Worm (Caenorhabditis elegans) whole organism, L3 larva: Measurements from ENCODE around the gene F18E3.10.

Source experiments
- ZK546.5 ChIP-seq: sonication (generic microtip); optimal IDR thresholded peaks from 2 replicates; lab custom pipeline; 2017; ENCODE audit warnings: missing biosample characterization, missing genetic modification characterization
- ama-1 ChIP-seq: fragments of 150-350 bp; optimal IDR thresholded peaks from 2 replicates; lab custom pipeline; 2018
- ceh-16 ChIP-seq: sonication (generic microtip); optimal IDR thresholded peaks from 2 replicates; lab custom pipeline; 2017; ENCODE audit warnings: missing biosample characterization, missing genetic modification characterization
- ceh-82 ChIP-seq: fragments of 150-350 bp; optimal IDR thresholded peaks from 2 replicates; lab custom pipeline; 2014; ENCODE audit warnings: missing biosample characterization, missing genetic modification characterization
- ceh-9 ChIP-seq: sonication (generic microtip); optimal IDR thresholded peaks from 2 replicates; lab custom pipeline; 2018; ENCODE audit warnings: missing biosample characterization, missing genetic modification characterization
- daf-12 ChIP-seq: fragments of 150-350 bp; optimal IDR thresholded peaks from 2 replicates; lab custom pipeline; 2014; ENCODE audit warnings: missing biosample characterization, missing genetic modification reagents, missing genetic modification characterization
- egl-27 ChIP-seq: sonication (generic microtip); optimal IDR thresholded peaks from 4 replicates; lab custom pipeline; 2017; ENCODE audit warnings: missing biosample characterization, missing genetic modification reagents, missing genetic modification characterization
- elt-1 ChIP-seq: fragments of 150-350 bp; optimal IDR thresholded peaks from 2 replicates; lab custom pipeline; 2014; ENCODE audit warnings: missing biosample characterization, missing genetic modification characterization
- elt-3 ChIP-seq, 3 experiments: fragments of 150-350 bp in 1 of 3; sonication (generic microtip) in 2 of 3; optimal IDR thresholded peaks; 2 replicates in 2 of 3; 4 replicates in 1 of 3; lab custom pipeline; 2014 to 2017; ENCODE audit warnings: missing biosample characterization in 3 of 3, missing genetic modification characterization in 3 of 3
- eor-1 ChIP-seq, 2 experiments: fragments of 150-350 bp; optimal IDR thresholded peaks; 2 replicates each; lab custom pipeline; 2014 to 2018; ENCODE audit warnings: missing biosample characterization in 2 of 2, missing genetic modification characterization in 2 of 2
- fkh-10 ChIP-seq: sonication (generic microtip); optimal IDR thresholded peaks from 2 replicates; lab custom pipeline; 2017; ENCODE audit warnings: missing biosample characterization, missing genetic modification reagents, missing genetic modification characterization
- fkh-2 ChIP-seq: fragments of 150-350 bp; optimal IDR thresholded peaks from 2 replicates; lab custom pipeline; 2014; ENCODE audit warnings: missing biosample characterization, missing genetic modification reagents, missing genetic modification characterization
- hmg-11 ChIP-seq: sonication (generic microtip); optimal IDR thresholded peaks from 2 replicates; lab custom pipeline; 2016; ENCODE audit warnings: missing genetic modification characterization, missing compliant biosample characterization
- jun-1 ChIP-seq: fragments of 150-350 bp; optimal IDR thresholded peaks from 2 replicates; lab custom pipeline; 2014; ENCODE audit warnings: missing biosample characterization, missing genetic modification reagents, missing genetic modification characterization
- lin-39 ChIP-seq: fragments of 150-350 bp; optimal IDR thresholded peaks from 2 replicates; lab custom pipeline; 2018; ENCODE audit warnings: missing biosample characterization, missing genetic modification reagents, missing genetic modification characterization
- lsy-12 ChIP-seq: sonication (generic microtip); optimal IDR thresholded peaks from 2 replicates; lab custom pipeline; 2016; ENCODE audit warnings: mild to moderate bottlenecking, missing genetic modification characterization, missing compliant biosample characterization
- mdl-1 ChIP-seq: fragments of 150-350 bp; optimal IDR thresholded peaks from 2 replicates; lab custom pipeline; 2014; ENCODE audit warnings: missing biosample characterization, missing genetic modification characterization
- nhr-12 ChIP-seq: fragments of 150-350 bp; optimal IDR thresholded peaks from 2 replicates; lab custom pipeline; 2014; ENCODE audit warnings: missing biosample characterization, missing genetic modification characterization
- nhr-23 ChIP-seq: fragments of 150-350 bp; optimal IDR thresholded peaks from 2 replicates; lab custom pipeline; 2014; ENCODE audit warnings: missing biosample characterization, missing genetic modification reagents, missing genetic modification characterization
- nhr-237 ChIP-seq: fragments of 150-350 bp; optimal IDR thresholded peaks from 2 replicates; lab custom pipeline; 2014; ENCODE audit warnings: missing biosample characterization, missing genetic modification characterization
- nhr-25 ChIP-seq: sonication (generic microtip); optimal IDR thresholded peaks from 2 replicates; lab custom pipeline; 2017; ENCODE audit warnings: missing biosample characterization, missing genetic modification characterization
- nhr-28 ChIP-seq: fragments of 150-350 bp; optimal IDR thresholded peaks from 2 replicates; lab custom pipeline; 2014; ENCODE audit warnings: missing biosample characterization, missing genetic modification characterization
- nhr-67 ChIP-seq: fragments of 150-350 bp; optimal IDR thresholded peaks from 2 replicates; lab custom pipeline; 2014; ENCODE audit warnings: missing biosample characterization, missing genetic modification characterization
- nhr-76 ChIP-seq: fragments of 150-350 bp; sonication (generic microtip); optimal IDR thresholded peaks from 5 replicates; lab custom pipeline; 2014; ENCODE audit warnings: missing biosample characterization, missing genetic modification characterization
- nhr-77 ChIP-seq: fragments of 150-350 bp; optimal IDR thresholded peaks from 2 replicates; lab custom pipeline; 2014; ENCODE audit warnings: missing biosample characterization, missing genetic modification characterization
- pha-4 ChIP-seq: fragments of 150-350 bp; optimal IDR thresholded peaks from 2 replicates; lab custom pipeline; 2014; ENCODE audit warnings: missing biosample characterization, missing genetic modification reagents, missing genetic modification characterization
- pqm-1 ChIP-seq: fragments of 150-350 bp; optimal IDR thresholded peaks from 2 replicates; lab custom pipeline; 2017; ENCODE audit warnings: missing biosample characterization, missing genetic modification characterization, inconsistent platforms
- skn-1 ChIP-seq: fragments of 150-350 bp; optimal IDR thresholded peaks from 2 replicates; lab custom pipeline; 2014; ENCODE audit warnings: missing biosample characterization, missing genetic modification characterization
- tbx-2 ChIP-seq: sonication (generic microtip); optimal IDR thresholded peaks from 2 replicates; lab custom pipeline; 2016; ENCODE audit warnings: mild to moderate bottlenecking, missing genetic modification characterization, missing compliant biosample characterization
- unc-39 ChIP-seq: sonication (generic microtip); optimal IDR thresholded peaks from 4 replicates; lab custom pipeline; 2017; ENCODE audit warnings: missing biosample characterization, missing genetic modification characterization
- unc-62 ChIP-seq: fragments of 150-350 bp; sonication (generic microtip); optimal IDR thresholded peaks from 4 replicates; lab custom pipeline; 2014; ENCODE audit warnings: missing biosample characterization, missing genetic modification reagents, missing genetic modification characterization
- zag-1 ChIP-seq: fragments of 150-350 bp; optimal IDR thresholded peaks from 2 replicates; lab custom pipeline; 2014; ENCODE audit warnings: missing biosample characterization, missing genetic modification characterization
- ztf-11 ChIP-seq: fragments of 150-350 bp; optimal IDR thresholded peaks from 2 replicates; lab custom pipeline; 2014; ENCODE audit warnings: missing biosample characterization, missing genetic modification characterization
- ztf-4 ChIP-seq: fragments of 150-350 bp; optimal IDR thresholded peaks from 2 replicates; lab custom pipeline; 2014; ENCODE audit warnings: missing biosample characterization, missing genetic modification characterization

F18E3.10 gene

DNA sequence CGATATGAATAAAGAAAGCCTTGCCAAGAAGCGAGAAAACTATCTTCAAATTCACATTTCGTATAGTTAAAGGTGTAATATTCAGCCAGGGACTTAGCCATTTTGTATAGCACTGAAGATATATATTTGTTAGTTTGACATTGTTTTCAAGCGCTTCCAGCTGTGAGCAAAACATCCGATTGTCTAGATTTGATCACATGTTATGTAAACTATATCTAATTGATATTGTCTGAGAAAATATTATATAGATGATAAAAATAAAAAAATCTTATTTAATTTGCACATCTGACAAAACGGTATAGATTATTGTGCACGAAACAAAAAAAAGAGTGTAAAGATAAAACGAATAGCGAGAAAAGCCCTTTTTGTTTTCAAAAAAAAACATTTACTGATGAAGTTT is 40.5 kb upstream of the F18E3.10 start, which contains the start of gene srh-89:
Gene srh-89, minus strand, starts transcription at position 101 of the 400 bp plus-strand sequence.
- TF ChIP-seq jun-1 (tag; lab: Kevin White, UChicago) (no peak), nhr-28 (no peak)

DNA sequence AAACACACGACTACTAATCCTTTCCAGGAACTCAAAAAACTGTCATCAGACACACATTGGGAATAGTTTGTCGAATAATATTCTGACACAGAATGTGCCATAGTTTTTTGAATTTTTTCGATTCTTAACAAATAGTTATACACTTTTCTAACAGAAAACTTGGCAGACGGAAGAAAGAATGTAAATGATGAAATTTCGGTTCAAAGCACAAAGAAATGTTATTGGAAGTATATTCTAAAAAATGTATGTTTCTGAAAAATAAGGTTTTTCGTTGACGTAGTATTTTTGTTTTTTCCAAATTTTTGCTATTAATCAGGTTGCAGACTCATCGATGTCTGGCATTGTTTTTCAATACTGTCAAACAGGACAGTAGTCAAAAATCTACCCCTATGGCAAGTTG is 36.7 kb upstream of the F18E3.10 start, which contains the start of gene srh-92:
Gene srh-92, minus strand, starts transcription at position 101 of the 400 bp plus-strand sequence.
- TF ChIP-seq fkh-2 (tag; lab: Kevin White, UChicago), result no peak
- TF ChIP-seq nhr-28, result no peak
- TF ChIP-seq pha-4 (tag; lab: Kevin White, UChicago), result no peak
- TF ChIP-seq ztf-11 (tag; lab: Kevin White, UChicago), result no peak
- no peak for TF ChIP-seq ZK546.5 (tag; lab: Kevin White, UChicago)
- no peak for TF ChIP-seq nhr-76 (tag; lab: Kevin White, UChicago)
- TF ChIP-seq tbx-2 (tag; lab: Kevin White, UChicago), result no peak
- no peak for TF ChIP-seq nhr-12 (tag; lab: Kevin White, UChicago)
- TF ChIP-seq zag-1 (tag; lab: Kevin White, UChicago), result no peak
- no peak for TF ChIP-seq pqm-1 (tag; lab: Kevin White, UChicago)
- TF ChIP-seq unc-39, result no peak
- TF ChIP-seq eor-1 (tag; optimal IDR thresholded peaks at IDR 0.05; lab: Kevin White, UChicago), result no peak
- TF ChIP-seq, all 47 proteins: peak for 0

DNA sequence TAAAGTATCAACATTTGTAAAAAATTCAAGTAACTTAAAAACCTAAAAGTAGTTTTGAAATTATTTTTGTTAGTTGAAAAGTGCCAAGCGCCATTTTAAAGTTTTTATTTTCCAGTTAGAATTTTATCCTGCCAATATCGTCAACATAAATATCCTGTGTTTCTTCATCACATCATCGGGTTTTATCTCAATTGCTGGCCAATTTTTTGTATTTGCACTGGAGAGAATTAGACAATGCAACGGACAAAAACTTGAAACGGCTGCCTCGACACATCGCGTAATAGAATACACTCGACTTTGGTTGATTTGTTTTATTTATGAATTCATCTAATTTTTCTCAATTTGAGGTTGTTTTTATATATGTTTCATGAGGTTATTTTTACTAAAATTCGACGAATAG is 30.8 kb upstream of the F18E3.10 start, which contains the start of gene F25E5.2:
Gene F25E5.2, plus strand, starts transcription at position 301 of the 400 bp plus-strand sequence.
- no peak for TF ChIP-seq nhr-237 (tag; lab: Kevin White, UChicago)
- no peak for TF ChIP-seq elt-3 (tag; optimal IDR thresholded peaks at IDR 0.05; lab: Kevin White, UChicago)
- TF ChIP-seq hmg-11 (tag; lab: Kevin White, UChicago), result no peak
- TF ChIP-seq ztf-4 (tag; lab: Kevin White, UChicago), result no peak

DNA sequence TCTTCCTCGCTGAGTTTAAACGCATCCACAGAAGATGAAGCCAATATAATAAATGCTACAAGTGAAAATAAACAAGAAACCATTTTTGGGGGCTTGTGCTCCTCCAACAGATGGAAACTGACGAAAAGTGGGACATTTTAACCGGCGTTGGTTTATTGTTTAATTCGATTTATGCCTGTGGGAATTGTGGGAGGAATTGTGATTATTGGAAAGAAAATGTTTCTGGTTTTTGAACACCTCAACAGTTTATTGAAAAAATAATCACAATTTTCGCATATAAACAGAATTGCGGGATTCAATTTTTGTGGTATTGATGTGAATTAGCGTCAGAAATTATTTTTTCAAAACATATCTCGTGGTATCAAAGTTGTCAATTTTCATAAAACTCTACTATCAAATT is 30.0 kb upstream of the F18E3.10 start, which contains the start of gene try-8:
Gene try-8, minus strand, starts transcription at position 101 of the 400 bp plus-strand sequence.
- TF ChIP-seq daf-12 (tag; lab: Kevin White, UChicago) (no peak), ceh-82 (no peak), ztf-4 (tag; lab: Kevin White, UChicago) (no peak), lin-39 (tag; lab: Kevin White, UChicago) (no peak), nhr-25 (tag; lab: Kevin White, UChicago) (no peak), zag-1 (tag; lab: Kevin White, UChicago) (no peak), nhr-77 (no peak), ceh-9 (tag; lab: Kevin White, UChicago) (no peak), nhr-23 (tag; lab: Kevin White, UChicago) (no peak), fkh-2 (tag; lab: Kevin White, UChicago) (no peak), ztf-11 (tag; lab: Kevin White, UChicago) (no peak), nhr-28 (no peak), nhr-67 (tag; lab: Kevin White, UChicago) (no peak), ama-1 (lab: Kevin White, UChicago) (no peak), unc-62 (no peak), ceh-16 (tag; lab: Kevin White, UChicago) (no peak), egl-27 (tag; lab: Kevin White, UChicago) (no peak)

DNA sequence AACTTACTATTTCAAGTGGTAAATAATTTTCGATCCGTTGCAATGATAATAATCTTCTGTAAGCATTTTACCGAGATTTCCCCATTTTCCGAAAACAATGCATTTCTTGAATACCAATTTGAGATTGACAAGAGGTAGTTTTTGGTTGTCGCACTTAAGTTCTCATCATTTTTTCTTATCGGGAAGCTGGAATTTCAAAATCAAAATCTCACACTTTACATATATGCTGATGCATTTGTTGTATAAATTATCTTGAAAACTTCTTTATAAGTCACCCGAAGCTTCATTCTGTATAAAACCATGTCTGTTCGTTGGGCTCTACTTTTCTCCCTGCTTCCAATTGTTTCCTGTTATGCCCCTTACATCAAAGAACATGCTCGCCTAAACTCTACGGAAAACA is 27.2 kb upstream of the F18E3.10 start, which contains the start of gene try-11:
Gene try-11, plus strand, starts transcription at position 301 of the 400 bp plus-strand sequence.
- no peak for TF ChIP-seq eor-1 (tag; optimal IDR thresholded peaks at IDR 0.05; lab: Kevin White, UChicago)
- no peak for TF ChIP-seq ceh-16 (tag; lab: Kevin White, UChicago)
- no peak for TF ChIP-seq skn-1
- no peak for TF ChIP-seq fkh-2 (tag; lab: Kevin White, UChicago)
- TF ChIP-seq ztf-4 (tag; lab: Kevin White, UChicago), result no peak
- TF ChIP-seq egl-27 (tag; lab: Kevin White, UChicago), result no peak
- no peak for TF ChIP-seq zag-1 (tag; lab: Kevin White, UChicago)
- TF ChIP-seq ama-1 (lab: Kevin White, UChicago), result no peak
- TF ChIP-seq nhr-25 (tag; lab: Kevin White, UChicago), result no peak
- no peak for TF ChIP-seq jun-1 (tag; lab: Kevin White, UChicago)
- no peak for TF ChIP-seq tbx-2 (tag; lab: Kevin White, UChicago)
- no peak for TF ChIP-seq lsy-12 (tag; lab: Kevin White, UChicago)
- TF ChIP-seq mdl-1, result no peak
- no peak for TF ChIP-seq fkh-10 (GFP tag; lab: Kevin White, UChicago)
- no peak for TF ChIP-seq daf-12 (tag; lab: Kevin White, UChicago)
- no peak for TF ChIP-seq ZK546.5 (tag; lab: Kevin White, UChicago)
- TF ChIP-seq elt-1, result no peak
- TF ChIP-seq unc-62, result no peak
